Fruit fly (Drosophila melanogaster) whole organism, embryonic: ENCODE measurements around the gene CG11436.
A peak's percentile ranks its signal among the peaks of the same experiment; 100 is the strongest.

Source experiments
- Abd-B ChIP-seq: fragments of 200-800 bp; sonication (Bioruptor generic); optimal IDR thresholded peaks from 2 replicates; lab custom pipeline; 2018; ENCODE audit warnings: missing biosample characterization, mild to moderate bottlenecking, missing genetic modification characterization, moderate library complexity
- CG10979 ChIP-seq: fragments of 200-800 bp; sonication (Bioruptor generic); optimal IDR thresholded peaks from 2 replicates; lab custom pipeline; 2018; ENCODE audit warnings: missing biosample characterization, mild to moderate bottlenecking, missing genetic modification characterization, moderate library complexity
- CG11247 ChIP-seq: fragments of 200-800 bp; sonication (Bioruptor generic); IDR thresholded peaks from 2 replicates; pipeline ENCODE4 v1.3.6; 2022; ENCODE audit warnings: missing biosample characterization, missing genetic modification characterization
- CG11504 ChIP-seq: fragments of 200-800 bp; sonication (Bioruptor generic); optimal IDR thresholded peaks from 3 replicates; lab custom pipeline; 2019; ENCODE audit warnings: missing biosample characterization, mild to moderate bottlenecking, missing genetic modification characterization, moderate library complexity
- CG13287 ChIP-seq: fragments of 200-800 bp; sonication (Bioruptor generic); IDR thresholded peaks from 2 replicates; pipeline ENCODE4 v1.3.6; 2022; ENCODE audit warnings: missing biosample characterization, missing genetic modification characterization; ENCODE audit not compliant: partially characterized antibody
- CG13296 ChIP-seq: fragments of 200-800 bp; sonication (Bioruptor generic); optimal IDR thresholded peaks from 3 replicates; lab custom pipeline; 2018; ENCODE audit warnings: missing biosample characterization, mild to moderate bottlenecking, missing genetic modification characterization
- CG15514 ChIP-seq: fragments of 200-800 bp; sonication (Bioruptor generic); optimal IDR thresholded peaks from 3 replicates; lab custom pipeline; 2017; ENCODE audit warnings: missing biosample characterization, missing genetic modification characterization, mild to moderate bottlenecking, moderate library complexity, missing genetic modification reagents
- CG1602 ChIP-seq: fragments of 200-800 bp; sonication (Bioruptor generic); optimal IDR thresholded peaks from 3 replicates; lab custom pipeline; 2016; ENCODE audit warnings: missing biosample characterization, missing genetic modification characterization
- CG17829 ChIP-seq: fragments of 200-800 bp; optimal IDR thresholded peaks from 2 replicates; lab custom pipeline; 2019; ENCODE audit warnings: missing biosample characterization, mild to moderate bottlenecking, missing genetic modification characterization, moderate library complexity
- CG18476 ChIP-seq: fragments of 200-800 bp; sonication (Bioruptor generic); optimal IDR thresholded peaks from 2 replicates; lab custom pipeline; 2016; ENCODE audit warnings: missing biosample characterization, mild to moderate bottlenecking, missing genetic modification characterization
- CG4707 ChIP-seq: fragments of 200-800 bp; sonication (Bioruptor generic); optimal IDR thresholded peaks from 2 replicates; lab custom pipeline; 2018; ENCODE audit warnings: missing biosample characterization, mild to moderate bottlenecking, missing genetic modification characterization, moderate library complexity
- CG5180 ChIP-seq: fragments of 200-800 bp; sonication (Bioruptor generic); optimal IDR thresholded peaks from 3 replicates; lab custom pipeline; 2017; ENCODE audit warnings: missing biosample characterization, missing genetic modification characterization, mild to moderate bottlenecking, moderate library complexity, missing genetic modification reagents
- CG6254 ChIP-seq: fragments of 200-800 bp; sonication (Bioruptor generic); optimal IDR thresholded peaks from 3 replicates; lab custom pipeline; 2017; ENCODE audit warnings: mild to moderate bottlenecking, missing biosample characterization, missing genetic modification reagents, missing genetic modification characterization
- CG6654 ChIP-seq: fragments of 200-800 bp; sonication (Bioruptor generic); optimal IDR thresholded peaks from 2 replicates; lab custom pipeline; 2017; ENCODE audit warnings: missing biosample characterization, mild to moderate bottlenecking, missing genetic modification characterization
- CG8924 ChIP-seq: fragments of 200-800 bp; optimal IDR thresholded peaks from 3 replicates; lab custom pipeline; 2019; ENCODE audit warnings: missing biosample characterization, mild to moderate bottlenecking, missing genetic modification characterization, moderate library complexity
- CG9437 ChIP-seq: fragments of 200-800 bp; sonication (Bioruptor generic); optimal IDR thresholded peaks from 2 replicates; lab custom pipeline; 2018; ENCODE audit warnings: missing biosample characterization, mild to moderate bottlenecking, missing genetic modification characterization
- CG9609 ChIP-seq: fragments of 200-800 bp; sonication (Bioruptor generic); optimal IDR thresholded peaks from 3 replicates; lab custom pipeline; 2016; ENCODE audit warnings: missing biosample characterization, missing genetic modification characterization
- CG9817 ChIP-seq: fragments of 200-800 bp; sonication (Bioruptor generic); optimal IDR thresholded peaks from 2 replicates; lab custom pipeline; 2018; ENCODE audit warnings: missing biosample characterization, mild to moderate bottlenecking, missing genetic modification characterization, moderate library complexity
- CG9876 ChIP-seq: fragments of 200-800 bp; sonication (Bioruptor generic); optimal IDR thresholded peaks from 2 replicates; lab custom pipeline; 2016; ENCODE audit warnings: missing biosample characterization, missing genetic modification characterization
- D ChIP-seq, 2 experiments: fragments of 200-800 bp in 1 of 2; fragments of >200 bp in 1 of 2; sonication (Bioruptor generic) in 1 of 2; optimal IDR thresholded peaks; 2 replicates in 1 of 2; 3 replicates in 1 of 2; lab custom pipeline; 2017; ENCODE audit warnings: mild to moderate bottlenecking in 1 of 2, missing biosample characterization in 1 of 2, missing genetic modification characterization in 1 of 2, missing genetic modification reagents in 1 of 2
- Doc2 ChIP-seq: fragments of 200-800 bp; sonication (Bioruptor generic); IDR thresholded peaks from 2 replicates; pipeline ENCODE4 v1.3.6; 2022; ENCODE audit warnings: missing biosample characterization, missing genetic modification characterization
- E2f2 ChIP-seq: fragments of 200-800 bp; sonication (Bioruptor generic); IDR thresholded peaks from 2 replicates; pipeline ENCODE4 v1.3.6; 2022; ENCODE audit warnings: missing biosample characterization, missing genetic modification characterization
- Elba2 ChIP-seq: fragments of 200-800 bp; sonication (Bioruptor generic); optimal IDR thresholded peaks from 3 replicates; lab custom pipeline; 2016; ENCODE audit warnings: missing biosample characterization, missing genetic modification characterization
- Fer2 ChIP-seq: fragments of 200-800 bp; sonication (Bioruptor generic); optimal IDR thresholded peaks from 2 replicates; lab custom pipeline; 2018; ENCODE audit warnings: missing biosample characterization, mild to moderate bottlenecking, missing genetic modification characterization, moderate library complexity
- GATAe ChIP-seq: fragments of 200-800 bp; sonication (Bioruptor generic); conservative IDR thresholded peaks from 2 replicates; pipeline ENCODE4 v1.3.6; 2022; ENCODE audit warnings: missing biosample characterization, missing genetic modification characterization
- Lhr ChIP-seq: fragments of 200-800 bp; sonication (Bioruptor generic); optimal IDR thresholded peaks from 3 replicates; lab custom pipeline; 2017; ENCODE audit warnings: mild to moderate bottlenecking, missing biosample characterization, missing genetic modification reagents, missing genetic modification characterization
- Med ChIP-seq: fragments of 200-800 bp; sonication (Bioruptor generic); peaks from one replicate; lab custom pipeline; 2016; ENCODE audit warnings: missing biosample characterization, missing genetic modification characterization, mild to moderate bottlenecking, inconsistent platforms, moderate library complexity
- Myb ChIP-seq: fragments of 200-800 bp; sonication (Bioruptor generic); optimal IDR thresholded peaks from 2 replicates; lab custom pipeline; 2016; ENCODE audit warnings: missing biosample characterization, missing genetic modification characterization
- NC2α ChIP-seq: fragments of 200-800 bp; sonication (Bioruptor generic); optimal IDR thresholded peaks from 2 replicates; lab custom pipeline; 2016; ENCODE audit warnings: missing biosample characterization, missing genetic modification characterization
- NC2β ChIP-seq: fragments of 200-800 bp; sonication (Bioruptor generic); optimal IDR thresholded peaks from 2 replicates; lab custom pipeline; 2016; ENCODE audit warnings: missing biosample characterization, missing genetic modification characterization
- NfI ChIP-seq: fragments of 200-800 bp; sonication (Bioruptor generic); optimal IDR thresholded peaks from 3 replicates; lab custom pipeline; 2018; ENCODE audit warnings: missing biosample characterization, mild to moderate bottlenecking, missing genetic modification characterization, moderate library complexity
- Optix ChIP-seq: fragments of 200-800 bp; sonication (Bioruptor generic); IDR thresholded peaks from 3 replicates; pipeline ENCODE4 v1.3.6; 2022; ENCODE audit warnings: missing biosample characterization, missing genetic modification characterization
- Poxn ChIP-seq: fragments of 200-800 bp; sonication (Bioruptor generic); IDR thresholded peaks from 2 replicates; pipeline ENCODE4 v1.3.6; 2022; ENCODE audit warnings: missing biosample characterization, missing genetic modification characterization
- Ssrp ChIP-seq: fragments of 200-800 bp; sonication (Bioruptor generic); optimal IDR thresholded peaks from 2 replicates; lab custom pipeline; 2018; ENCODE audit warnings: missing biosample characterization, mild to moderate bottlenecking, missing genetic modification characterization, moderate library complexity
- ac ChIP-seq: fragments of 200-800 bp; sonication (Bioruptor generic); optimal IDR thresholded peaks from 3 replicates; lab custom pipeline; 2017; ENCODE audit warnings: missing biosample characterization, mild to moderate bottlenecking, missing genetic modification characterization
- bab2 ChIP-seq: fragments of 200-800 bp; sonication (Bioruptor generic); optimal IDR thresholded peaks from 2 replicates; lab custom pipeline; 2016; ENCODE audit warnings: missing biosample characterization, missing genetic modification characterization
- cas ChIP-seq: fragments of 200-800 bp; sonication (Bioruptor generic); IDR thresholded peaks from 2 replicates; pipeline ENCODE4 v1.3.6; 2022; ENCODE audit warnings: missing biosample characterization, missing genetic modification characterization
- corto ChIP-seq: fragments of 200-800 bp; sonication (Bioruptor generic); optimal IDR thresholded peaks from 2 replicates; lab custom pipeline; 2016; ENCODE audit warnings: missing biosample characterization, mild to moderate bottlenecking, missing genetic modification characterization, moderate library complexity
- eve ChIP-seq, 2 experiments: fragments of >200 bp; optimal IDR thresholded peaks; 2 replicates each; lab custom pipeline; 2017; ENCODE audit warnings: missing biosample characterization in 2 of 2, missing genetic modification characterization in 2 of 2
- lab ChIP-seq: fragments of 200-800 bp; sonication (Bioruptor generic); optimal IDR thresholded peaks from 3 replicates; lab custom pipeline; 2017; ENCODE audit warnings: missing biosample characterization, missing genetic modification characterization, mild to moderate bottlenecking, moderate library complexity, missing genetic modification reagents
- lilli ChIP-seq: fragments of 200-800 bp; sonication (Bioruptor generic); optimal IDR thresholded peaks from 3 replicates; lab custom pipeline; 2016; ENCODE audit warnings: missing biosample characterization, missing genetic modification characterization
- lov ChIP-seq, 2 experiments: fragments of 200-800 bp in 1 of 2; fragments of >200 bp in 1 of 2; sonication (Bioruptor generic) in 1 of 2; IDR thresholded peaks in 1 of 2; optimal IDR thresholded peaks in 1 of 2; 2 replicates in 1 of 2; 3 replicates in 1 of 2; pipeline versions ENCODE4 v1.3.6 to Lab custom; 2017 to 2022; ENCODE audit warnings: missing biosample characterization in 1 of 2, missing genetic modification characterization in 1 of 2
- mld ChIP-seq: fragments of 200-800 bp; sonication (Bioruptor generic); IDR thresholded peaks from 3 replicates; pipeline ENCODE4 v1.3.6; 2022; ENCODE audit warnings: missing biosample characterization, missing genetic modification characterization; ENCODE audit not compliant: partially characterized antibody
- nerfin-1 ChIP-seq: fragments of 200-800 bp; sonication (Bioruptor generic); optimal IDR thresholded peaks from 3 replicates; lab custom pipeline; 2019; ENCODE audit warnings: missing biosample characterization, mild to moderate bottlenecking, missing genetic modification characterization, moderate library complexity
- nmo ChIP-seq: fragments of 200-800 bp; sonication (Bioruptor generic); optimal IDR thresholded peaks from 2 replicates; lab custom pipeline; 2018; ENCODE audit warnings: missing biosample characterization, mild to moderate bottlenecking, missing genetic modification characterization, moderate library complexity
- pum ChIP-seq: fragments of 200-800 bp; sonication (Bioruptor generic); optimal IDR thresholded peaks from 2 replicates; lab custom pipeline; 2016; ENCODE audit warnings: missing biosample characterization, missing genetic modification characterization
- twi ChIP-seq: fragments of 200-800 bp; optimal IDR thresholded peaks from 2 replicates; lab custom pipeline; 2019; ENCODE audit warnings: missing biosample characterization, mild to moderate bottlenecking, missing genetic modification characterization, moderate library complexity
- vnd ChIP-seq: fragments of 200-800 bp; sonication (Bioruptor generic); IDR thresholded peaks from 3 replicates; pipeline ENCODE4 v1.3.6; 2022; ENCODE audit warnings: missing biosample characterization, missing genetic modification characterization; ENCODE audit not compliant: partially characterized antibody
- z ChIP-seq: fragments of 200-800 bp; sonication (Bioruptor generic); IDR thresholded peaks from 3 replicates; pipeline ENCODE4 v1.3.6; 2022; ENCODE audit warnings: missing biosample characterization, missing genetic modification characterization

Gene CG11436

DNA sequence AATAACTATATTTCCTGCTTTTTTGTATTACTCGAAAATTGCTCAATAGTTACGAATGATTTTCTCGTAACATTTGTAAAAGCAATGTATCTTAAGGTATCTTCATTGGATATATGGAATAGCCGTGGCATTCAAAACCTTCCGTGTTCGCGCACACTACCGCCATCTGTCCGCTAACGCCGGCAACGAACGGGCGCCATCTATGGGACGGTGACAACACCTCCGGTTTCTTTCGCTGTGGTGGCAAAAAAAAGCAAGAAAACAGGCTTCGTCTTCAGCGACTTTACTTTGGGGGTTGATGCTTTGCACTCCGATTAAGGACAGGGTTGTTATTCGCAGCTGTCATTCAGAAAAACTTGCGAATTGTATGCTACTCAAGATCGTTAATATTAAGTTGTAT lies 44.6 kb downstream of the CG11436 start (continued):
- no peak for TF ChIP-seq Doc2 (GFP tag; lab: Robert Waterston, UW)
- TF ChIP-seq CG13296 (GFP tag; lab: Kevin White, UChicago) = peak; percentile 12
- peak; percentile 85 for TF ChIP-seq Med
- TF ChIP-seq lilli (GFP tag; lab: Kevin White, UChicago) = peak; percentile 12
- no peak for TF ChIP-seq z (GFP tag; lab: Robert Waterston, UW)
- TF ChIP-seq mld = no peak
- TF ChIP-seq lov (optimal IDR thresholded peaks at IDR 0.05; lab: Kevin White, UChicago) = no peak
- TF ChIP-seq lov (GFP tag; IDR thresholded peaks at IDR 0.05; lab: Robert Waterston, UW) = peak; percentile 77; the same call in 2 of the 3 replicates
- TF ChIP-seq CG9609 (GFP tag; lab: Kevin White, UChicago) = peak; percentile 55
- peak; percentile 39 for TF ChIP-seq lab (GFP tag; lab: Kevin White, UChicago)
- peak; percentile 33 for TF ChIP-seq CG5180 (GFP tag; lab: Kevin White, UChicago)
- TF ChIP-seq corto (GFP tag; lab: Kevin White, UChicago) = no peak
- no peak for TF ChIP-seq CG18476 (GFP tag; lab: Kevin White, UChicago)
- peak; percentile 33 for TF ChIP-seq CG9437
- peak; percentile 71 for TF ChIP-seq NC2β (GFP tag; lab: Kevin White, UChicago)
- peak; percentile 37 for TF ChIP-seq Elba2 (GFP tag; lab: Kevin White, UChicago)
- TF ChIP-seq ac (GFP tag; lab: Kevin White, UChicago) = peak; percentile 62
- TF ChIP-seq CG1602 (GFP tag; lab: Kevin White, UChicago) = peak; percentile 54
- TF ChIP-seq CG17829 = peak; percentile 35
- peak; percentile 58 for TF ChIP-seq CG11247 (GFP tag; lab: Robert Waterston, UW)
- no peak for TF ChIP-seq nerfin-1 (tag; lab: Kevin White, UChicago)
- TF ChIP-seq CG6654 (GFP tag; lab: Kevin White, UChicago) = no peak
- no peak for TF ChIP-seq CG11504
- TF ChIP-seq D (optimal IDR thresholded peaks at IDR 0.05; lab: Kevin White, UChicago) = no peak
- TF ChIP-seq D (GFP tag; optimal IDR thresholded peaks at IDR 0.05; lab: Kevin White, UChicago) = peak; percentile 31
- peak; percentile 27 for TF ChIP-seq NC2α (GFP tag; lab: Kevin White, UChicago)
- TF ChIP-seq bab2 = no peak
- peak; percentile 80 for TF ChIP-seq CG4707
- TF ChIP-seq E2f2 (GFP tag; lab: Robert Waterston, UW) = peak; percentile 41
- TF ChIP-seq Poxn = no peak
- no peak for TF ChIP-seq Fer2 (tag; lab: Kevin White, UChicago)
- no peak for TF ChIP-seq Abd-B
- TF ChIP-seq cas = no peak
- peak; percentile 12 for TF ChIP-seq Myb (GFP tag; lab: Kevin White, UChicago)
- peak; percentile 41 for TF ChIP-seq Ssrp (tag; lab: Kevin White, UChicago)
- peak; percentile 8 for TF ChIP-seq CG15514 (GFP tag; lab: Kevin White, UChicago)
- peak; percentile 46 for TF ChIP-seq CG6254 (GFP tag; lab: Kevin White, UChicago)
- TF ChIP-seq CG10979 (tag; lab: Kevin White, UChicago) = peak; percentile 46
- peak; percentile 32 for TF ChIP-seq twi (tag; lab: Kevin White, UChicago)
- TF ChIP-seq CG13287 = no peak
- peak; percentile 77 for TF ChIP-seq NfI (GFP tag; lab: Kevin White, UChicago)
- TF ChIP-seq Optix (GFP tag; lab: Robert Waterston, UW) = peak; percentile 62; the same call in 2 of the 3 replicates
- no peak for TF ChIP-seq GATAe (GFP tag; lab: Robert Waterston, UW)
- peak; percentile 58 for TF ChIP-seq pum (GFP tag; lab: Kevin White, UChicago)
- TF ChIP-seq vnd = no peak
- TF ChIP-seq Lhr = peak; percentile 47
- peak; percentile 42 for TF ChIP-seq CG9876
- TF ChIP-seq nmo (GFP tag; lab: Kevin White, UChicago) = peak; percentile 28
- TF ChIP-seq CG9817 (tag; lab: Kevin White, UChicago) = peak; percentile 44
- peak; percentile 25 for TF ChIP-seq CG8924 (tag; lab: Kevin White, UChicago)
- TF ChIP-seq eve (GFP tag; optimal IDR thresholded peaks at IDR 0.05; lab: Kevin White, UChicago) = peak in 1 of 2 experiments; percentile 15
